Worm (Caenorhabditis elegans): Measurements from ENCODE around the gene C23H3.2.

DNA sequence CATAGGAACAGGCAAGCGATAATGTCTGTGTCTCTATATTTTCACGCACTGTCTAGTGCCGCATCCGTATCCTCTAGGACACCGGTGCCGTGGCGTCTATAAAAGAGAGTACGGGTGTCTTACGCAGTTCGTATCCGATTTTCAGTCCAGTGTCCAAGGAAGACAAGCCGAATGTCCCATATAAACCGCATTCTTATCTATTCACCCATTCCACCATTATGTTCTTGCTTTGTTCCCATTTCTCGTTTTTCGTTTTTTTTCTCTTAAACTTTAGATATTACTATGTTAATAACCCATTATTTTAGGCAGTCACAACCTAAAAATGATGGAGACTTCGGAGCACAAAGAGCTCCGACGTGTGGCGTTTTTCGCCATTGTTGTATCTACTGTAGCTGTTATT, 38.1 kb upstream of the C23H3.2 start, which contains the start of gene sqt-2:
- TF ChIP-seq cog-1 (tag; optimal IDR thresholded peaks at IDR 0.05): no peak
- no peak for TF ChIP-seq flt-1 (GFP tag; IDR thresholded peaks at IDR 0.05)
- TF ChIP-seq klf-2 (GFP tag; conservative IDR thresholded peaks at IDR 0.05): no peak
- no peak for TF ChIP-seq ref-1 (GFP tag; conservative IDR thresholded peaks at IDR 0.05)
- no peak for TF ChIP-seq T22C8.4 (GFP tag; IDR thresholded peaks at IDR 0.05)
- TF ChIP-seq tab-1 (GFP tag; IDR thresholded peaks at IDR 0.05): no peak
- TF ChIP-seq med-1 (GFP tag; optimal IDR thresholded peaks at IDR 0.05; ENCODE audit: insufficient read depth): no peak
- no peak for TF ChIP-seq ztf-29 (GFP tag; IDR thresholded peaks at IDR 0.05)
- no peak for TF ChIP-seq ztf-23 (GFP tag; IDR thresholded peaks at IDR 0.05)
